Worm (Caenorhabditis elegans) whole organism, young adult: ENCODE measurements around the gene C18E9.5.

Source experiments
- F33H1.4 ChIP-seq: fragments of 200-800 bp; sonication (Bioruptor generic); IDR thresholded peaks from 2 replicates; pipeline ENCODE4 v1.3.6; 2022; ENCODE audit warnings: missing genetic modification reagents, missing genetic modification characterization, missing compliant biosample characterization
- F52B5.7 ChIP-seq: sonication (generic microtip); optimal IDR thresholded peaks from 2 replicates; lab custom pipeline; 2016; ENCODE audit warnings: mild to moderate bottlenecking, missing genetic modification characterization, missing compliant biosample characterization
- Y53G8AR.9 ChIP-seq: fragments of 200-800 bp; sonication (Bioruptor generic); conservative IDR thresholded peaks from 2 replicates; pipeline ENCODE4 v1.3.6; 2022; ENCODE audit warnings: missing genetic modification reagents, missing genetic modification characterization, missing compliant biosample characterization
- athp-1 ChIP-seq: sonication (generic microtip); optimal IDR thresholded peaks from 2 replicates; lab custom pipeline; 2017; ENCODE audit warnings: mild to moderate bottlenecking, missing genetic modification characterization, missing compliant biosample characterization
- bed-2 ChIP-seq: fragments of 200-800 bp; sonication (Bioruptor generic); IDR thresholded peaks from 2 replicates; pipeline ENCODE4 v1.3.6; 2022; ENCODE audit warnings: missing genetic modification reagents, missing genetic modification characterization, missing compliant biosample characterization
- ceh-27 ChIP-seq: fragments of 200-800 bp; sonication (Bioruptor generic); optimal IDR thresholded peaks from 2 replicates; lab custom pipeline; 2018; ENCODE audit warnings: mild to moderate bottlenecking, missing genetic modification characterization, moderate library complexity, missing compliant biosample characterization
- ceh-79 ChIP-seq: sonication (generic microtip); optimal IDR thresholded peaks from 2 replicates; lab custom pipeline; 2017; ENCODE audit warnings: mild to moderate bottlenecking, missing genetic modification characterization, missing compliant biosample characterization
- fkh-3 ChIP-seq: sonication (generic microtip); optimal IDR thresholded peaks from 2 replicates; lab custom pipeline; 2016; ENCODE audit warnings: mild to moderate bottlenecking, missing genetic modification characterization, missing compliant biosample characterization
- gei-17 ChIP-seq: fragments of 200-800 bp; sonication (Bioruptor generic); optimal IDR thresholded peaks from 2 replicates; lab custom pipeline; 2018; ENCODE audit warnings: mild to moderate bottlenecking, missing genetic modification characterization, missing compliant biosample characterization
- him-1 ChIP-seq: sonication (generic microtip); optimal IDR thresholded peaks from 2 replicates; lab custom pipeline; 2016; ENCODE audit warnings: missing genotype, missing genetic modification reagents, missing genetic modification characterization, missing compliant biosample characterization
- madf-6 ChIP-seq: fragments of 200-800 bp; sonication (Bioruptor generic); IDR thresholded peaks from 2 replicates; pipeline ENCODE4 v1.3.6; 2022; ENCODE audit warnings: missing genetic modification reagents, missing genetic modification characterization, missing compliant biosample characterization
- pha-4 ChIP-seq: fragments of 150-350 bp; sonication (generic microtip); optimal IDR thresholded peaks from 2 replicates; lab custom pipeline; 2014; ENCODE audit warnings: missing biosample characterization, missing genetic modification reagents, missing genetic modification characterization
- unc-130 ChIP-seq: sonication (generic microtip); optimal IDR thresholded peaks from 2 replicates; lab custom pipeline; 2016; ENCODE audit warnings: missing genetic modification reagents, missing genetic modification characterization, missing compliant biosample characterization
- zfh-2 ChIP-seq: fragments of 200-800 bp; sonication (Bioruptor generic); conservative IDR thresholded peaks from 2 replicates; pipeline ENCODE4 v1.3.6; 2022; ENCODE audit warnings: missing genetic modification reagents, missing genetic modification characterization, missing compliant biosample characterization

DNA sequence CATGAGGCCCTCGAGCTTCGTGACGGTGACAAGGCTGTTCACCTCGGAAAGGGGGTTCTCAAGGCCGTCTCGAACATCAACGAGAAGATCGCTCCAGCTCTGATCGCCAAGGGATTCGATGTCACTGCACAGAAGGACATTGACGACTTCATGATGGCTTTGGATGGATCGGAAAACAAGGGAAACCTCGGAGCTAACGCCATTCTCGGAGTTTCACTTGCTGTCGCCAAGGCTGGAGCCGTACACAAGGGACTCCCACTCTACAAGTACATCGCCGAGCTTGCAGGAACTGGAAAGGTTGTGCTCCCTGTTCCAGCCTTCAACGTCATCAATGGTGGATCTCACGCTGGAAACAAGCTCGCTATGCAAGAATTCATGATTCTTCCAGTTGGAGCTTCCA is 37.4 kb upstream of the C18E9.5 start:
- TF ChIP-seq gei-17 (GFP tag; lab: Kevin White, UChicago), result no peak
- no peak for TF ChIP-seq pha-4 (tag; lab: Kevin White, UChicago)
- TF ChIP-seq madf-6 (GFP tag; lab: Robert Waterston, UW), result no peak
- TF ChIP-seq F33H1.4 (GFP tag; lab: Robert Waterston, UW), result no peak
- no peak for TF ChIP-seq bed-2
- TF ChIP-seq him-1 (tag; lab: Kevin White, UChicago), result no peak
- no peak for TF ChIP-seq F52B5.7 (tag; lab: Kevin White, UChicago)
- no peak for TF ChIP-seq unc-130
- TF ChIP-seq ceh-27, result no peak
- 0 out of 2 replicates have a peak, but pooled peaks have one; percentile 3 for TF ChIP-seq Y53G8AR.9
- TF ChIP-seq ceh-79 (tag; lab: Kevin White, UChicago), result no peak
- TF ChIP-seq fkh-3 (tag; lab: Kevin White, UChicago), result no peak
- TF ChIP-seq athp-1 (tag; lab: Kevin White, UChicago), result no peak
- peak; percentile 54; the same call in 1 of the 2 replicates for TF ChIP-seq zfh-2 (GFP tag; lab: Robert Waterston, UW)
